Fruit fly (Drosophila melanogaster): ENCODE results near the gene Lar.

The Lar gene

dm6 chr2L:19542268-19542773 is 44.1 kb upstream of the Lar start (continued):
- TF ChIP-seq CG7372 (GFP tag; IDR thresholded peaks at IDR 0.05) (no peak), CG2712 (tag; optimal IDR thresholded peaks at IDR 0.05) (peak; percentile 33), fd96Cb (tag; optimal IDR thresholded peaks at IDR 0.05) (no peak), sisA (GFP tag; IDR thresholded peaks at IDR 0.05) (no peak), luna (GFP tag; optimal IDR thresholded peaks at IDR 0.05) (no peak), CG6689 (GFP tag; IDR thresholded peaks at IDR 0.05) (no peak), HLH4C (GFP tag; IDR thresholded peaks at IDR 0.05; ENCODE audit: partially characterized antibody) (peak; percentile 95), psq (GFP tag; optimal IDR thresholded peaks at IDR 0.05) (no peak), shn (GFP tag; optimal IDR thresholded peaks at IDR 0.05) (no peak), CG11504 (tag; optimal IDR thresholded peaks at IDR 0.05) (peak; percentile 5), Nf-YC (tag; optimal IDR thresholded peaks at IDR 0.05) (no peak), grau (tag; optimal IDR thresholded peaks at IDR 0.05) (peak; percentile 6), CG3995 (GFP tag; optimal IDR thresholded peaks at IDR 0.05) (peak; percentile 99), ash1 (GFP tag; optimal IDR thresholded peaks at IDR 0.05) (no peak), prd (optimal IDR thresholded peaks at IDR 0.05) (no peak), prd (GFP tag; IDR thresholded peaks at IDR 0.05) (no peak), Poxn (GFP tag; IDR thresholded peaks at IDR 0.05) (no peak), abd-A (tag; optimal IDR thresholded peaks at IDR 0.05) (peak; percentile 84), Sry-δ (GFP tag; optimal IDR thresholded peaks at IDR 0.05) (peak; percentile 84), CG12155 (GFP tag; optimal IDR thresholded peaks at IDR 0.05) (no peak), CG43689 (GFP tag; IDR thresholded peaks at IDR 0.05) (no peak), crp (GFP tag; optimal IDR thresholded peaks at IDR 0.05) (peak in 1 of 2 experiments; percentile 44), Kr (GFP tag; optimal IDR thresholded peaks at IDR 0.05) (no peak), CG6175 (GFP tag; IDR thresholded peaks at IDR 0.05) (no peak), sug (tag; optimal IDR thresholded peaks at IDR 0.05) (no peak), CG4854 (GFP tag; optimal IDR thresholded peaks at IDR 0.05) (no peak), tup (GFP tag; optimal IDR thresholded peaks at IDR 0.05) (no peak), H2.0 (GFP tag; IDR thresholded peaks at IDR 0.05) (no peak), maf-S (GFP tag; optimal IDR thresholded peaks at IDR 0.05) (no peak), Nf-YB (GFP tag; optimal IDR thresholded peaks at IDR 0.05) (no peak), Vsx1 (GFP tag; optimal IDR thresholded peaks at IDR 0.05) (no peak), TFAM (GFP tag; optimal IDR thresholded peaks at IDR 0.05) (no peak), Scr (GFP tag; IDR thresholded peaks at IDR 0.05; ENCODE audit: partially characterized antibody) (peak; percentile 86), CG9215 (GFP tag; IDR thresholded peaks at IDR 0.05) (no peak), Hmx (GFP tag; optimal IDR thresholded peaks at IDR 0.05) (no peak), gsb (GFP tag; IDR thresholded peaks at IDR 0.05) (no peak), Hey (tag; optimal IDR thresholded peaks at IDR 0.05) (no peak), pum (GFP tag; optimal IDR thresholded peaks at IDR 0.05) (no peak), Six4 (GFP tag; optimal IDR thresholded peaks at IDR 0.05) (no peak), Myb (GFP tag; optimal IDR thresholded peaks at IDR 0.05) (peak; percentile 70), nmo (GFP tag; optimal IDR thresholded peaks at IDR 0.05) (peak; percentile 19), CG3847 (GFP tag; IDR thresholded peaks at IDR 0.05) (no peak), CG16863 (GFP tag; optimal IDR thresholded peaks at IDR 0.05) (no peak), CG14710 (tag; optimal IDR thresholded peaks at IDR 0.05) (peak; percentile 30), Pdp1 (GFP tag; optimal IDR thresholded peaks at IDR 0.05) (peak in 1 of 2 experiments; percentile 26), CG7928 (GFP tag; optimal IDR thresholded peaks at IDR 0.05) (no peak), croc (GFP tag; conservative IDR thresholded peaks at IDR 0.05) (no peak), CG1792 (GFP tag; optimal IDR thresholded peaks at IDR 0.05) (no peak), sqz (GFP tag; optimal IDR thresholded peaks at IDR 0.05) (no peak), bowl (GFP tag; IDR thresholded peaks at IDR 0.05) (no peak), pros (GFP tag; optimal IDR thresholded peaks at IDR 0.05) (no peak), CG30403 (GFP tag; optimal IDR thresholded peaks at IDR 0.05) (no peak)

All from whole organism, embryonic.